Fruit fly (Drosophila melanogaster) whole organism, embryonic: ENCODE measurements around the gene CG6005.
A peak's percentile ranks its signal among the peaks of the same experiment; 100 is the strongest.

Experiments used
- Blimp-1 ChIP-seq: fragments of 200-800 bp; sonication (Bioruptor generic); optimal IDR thresholded peaks from 3 replicates; lab custom pipeline; 2018; ENCODE audit warnings: missing biosample characterization, missing genetic modification characterization, mild to moderate bottlenecking, moderate library complexity, missing genetic modification reagents
- CG10462 ChIP-seq: fragments of 200-800 bp; sonication (Bioruptor generic); optimal IDR thresholded peaks from 2 replicates; lab custom pipeline; 2016; ENCODE audit warnings: missing biosample characterization, missing genetic modification characterization
- CG12769 ChIP-seq: fragments of 200-800 bp; sonication (Bioruptor generic); optimal IDR thresholded peaks from 2 replicates; lab custom pipeline; 2019; ENCODE audit warnings: missing biosample characterization, mild to moderate bottlenecking, missing genetic modification characterization, moderate library complexity
- CG13424 ChIP-seq: fragments of 200-800 bp; sonication (Bioruptor generic); optimal IDR thresholded peaks from 2 replicates; lab custom pipeline; 2019; ENCODE audit warnings: missing biosample characterization, mild to moderate bottlenecking, missing genetic modification characterization, moderate library complexity
- CG15514 ChIP-seq: fragments of 200-800 bp; sonication (Bioruptor generic); optimal IDR thresholded peaks from 3 replicates; lab custom pipeline; 2017; ENCODE audit warnings: missing biosample characterization, missing genetic modification characterization, mild to moderate bottlenecking, moderate library complexity, missing genetic modification reagents
- CG1603 ChIP-seq: fragments of 200-800 bp; sonication (Bioruptor generic); optimal IDR thresholded peaks from 2 replicates; lab custom pipeline; 2019; ENCODE audit warnings: missing biosample characterization, mild to moderate bottlenecking, missing genetic modification characterization, moderate library complexity
- CG2889 ChIP-seq: fragments of 200-800 bp; sonication (Bioruptor generic); IDR thresholded peaks from 3 replicates; pipeline ENCODE4 v1.3.6; 2022; ENCODE audit warnings: missing biosample characterization, missing genetic modification characterization
- CG30431 ChIP-seq: fragments of 200-800 bp; sonication (Bioruptor generic); optimal IDR thresholded peaks from 2 replicates; lab custom pipeline; 2017; ENCODE audit warnings: missing biosample characterization, missing genetic modification characterization
- CG31388 ChIP-seq: fragments of 200-800 bp; sonication (Bioruptor generic); optimal IDR thresholded peaks from 2 replicates; lab custom pipeline; 2016; ENCODE audit warnings: missing biosample characterization, missing genetic modification characterization
- CG3163 ChIP-seq: fragments of 200-800 bp; sonication (Bioruptor generic); optimal IDR thresholded peaks from 3 replicates; lab custom pipeline; 2016; ENCODE audit warnings: missing biosample characterization, missing genetic modification characterization
- CG6813 ChIP-seq: fragments of 200-800 bp; sonication (Bioruptor generic); optimal IDR thresholded peaks from 2 replicates; lab custom pipeline; 2017; ENCODE audit warnings: missing biosample characterization, missing genetic modification characterization, mild to moderate bottlenecking, moderate library complexity, missing genetic modification reagents
- CG8281 ChIP-seq: fragments of 200-800 bp; sonication (Bioruptor generic); optimal IDR thresholded peaks from 2 replicates; lab custom pipeline; 2018; ENCODE audit warnings: missing biosample characterization, mild to moderate bottlenecking, missing genetic modification characterization, moderate library complexity
- CG8290 ChIP-seq, 3 experiments: fragments of 200-800 bp; sonication (Bioruptor generic); optimal IDR thresholded peaks; 2 replicates each; lab custom pipeline; 2016 to 2019; ENCODE audit warnings: missing biosample characterization in 3 of 3, missing genetic modification characterization in 3 of 3, mild to moderate bottlenecking in 2 of 3, moderate library complexity in 1 of 3
- CG8388 ChIP-seq: fragments of 200-800 bp; sonication (Bioruptor generic); optimal IDR thresholded peaks from 2 replicates; lab custom pipeline; 2019; ENCODE audit warnings: missing biosample characterization, mild to moderate bottlenecking, missing genetic modification characterization, moderate library complexity
- CG9727 ChIP-seq: fragments of 200-800 bp; sonication (Bioruptor generic); optimal IDR thresholded peaks from 3 replicates; lab custom pipeline; 2017; ENCODE audit warnings: missing biosample characterization, mild to moderate bottlenecking, missing genetic modification characterization
- CHES-1-like ChIP-seq: fragments of 200-800 bp; sonication (Bioruptor generic); optimal IDR thresholded peaks from 2 replicates; lab custom pipeline; 2016; ENCODE audit warnings: missing biosample characterization, missing genetic modification characterization
- Dek ChIP-seq: fragments of 200-800 bp; sonication (Bioruptor generic); optimal IDR thresholded peaks from 3 replicates; lab custom pipeline; 2019; ENCODE audit warnings: missing biosample characterization, mild to moderate bottlenecking, missing genetic modification characterization, moderate library complexity
- Dref ChIP-seq: fragments of 200-800 bp; sonication (Bioruptor generic); IDR thresholded peaks from 2 replicates; pipeline ENCODE4 v1.3.6; 2022; ENCODE audit warnings: missing biosample characterization, missing genetic modification characterization
- Med ChIP-seq: fragments of 200-800 bp; sonication (Bioruptor generic); peaks from one replicate; lab custom pipeline; 2016; ENCODE audit warnings: missing biosample characterization, missing genetic modification characterization, mild to moderate bottlenecking, inconsistent platforms, moderate library complexity
- Opbp ChIP-seq: fragments of 200-800 bp; sonication (Bioruptor generic); IDR thresholded peaks from 3 replicates; pipeline ENCODE4 v1.3.6; 2022; ENCODE audit warnings: missing biosample characterization, missing genetic modification characterization; ENCODE audit not compliant: partially characterized antibody
- Pdp1 ChIP-seq, 2 experiments: fragments of 200-800 bp; sonication (Bioruptor generic); optimal IDR thresholded peaks; 3 replicates each; lab custom pipeline; 2016; ENCODE audit warnings: missing biosample characterization in 2 of 2, missing genetic modification characterization in 2 of 2, mild to moderate bottlenecking in 1 of 2, moderate library complexity in 1 of 2
- abd-A ChIP-seq: fragments of 200-800 bp; sonication (Bioruptor generic); optimal IDR thresholded peaks from 3 replicates; lab custom pipeline; 2019; ENCODE audit warnings: missing biosample characterization, mild to moderate bottlenecking, missing genetic modification characterization, moderate library complexity
- br ChIP-seq: fragments of >200 bp; optimal IDR thresholded peaks from 2 replicates; lab custom pipeline; 2017
- caup ChIP-seq: fragments of 200-800 bp; sonication (Bioruptor generic); optimal IDR thresholded peaks from 3 replicates; lab custom pipeline; 2017; ENCODE audit warnings: missing biosample characterization, mild to moderate bottlenecking, missing genetic modification characterization, moderate library complexity; ENCODE audit not compliant: severe bottlenecking
- chm ChIP-seq: fragments of 200-800 bp; sonication (Bioruptor generic); IDR thresholded peaks from 2 replicates; pipeline ENCODE4 v1.3.6; 2022; ENCODE audit warnings: missing biosample characterization, missing genetic modification characterization
- exex ChIP-seq: fragments of 200-800 bp; sonication (Bioruptor generic); optimal IDR thresholded peaks from 4 replicates; lab custom pipeline; 2018; ENCODE audit warnings: missing biosample characterization, mild to moderate bottlenecking, missing genetic modification characterization, moderate library complexity
- grn ChIP-seq: fragments of 200-800 bp; sonication (Bioruptor generic); optimal IDR thresholded peaks from 3 replicates; lab custom pipeline; 2017; ENCODE audit warnings: missing biosample characterization, missing genetic modification characterization
- kay ChIP-seq: fragments of 200-800 bp; sonication (Bioruptor generic); optimal IDR thresholded peaks from 2 replicates; lab custom pipeline; 2016; ENCODE audit warnings: missing biosample characterization, missing genetic modification characterization
- kni ChIP-seq: fragments of 200-800 bp; sonication (Bioruptor generic); optimal IDR thresholded peaks from 3 replicates; lab custom pipeline; 2017; ENCODE audit warnings: mild to moderate bottlenecking, missing biosample characterization, missing genetic modification reagents, missing genetic modification characterization
- lab ChIP-seq: fragments of 200-800 bp; sonication (Bioruptor generic); optimal IDR thresholded peaks from 3 replicates; lab custom pipeline; 2017; ENCODE audit warnings: missing biosample characterization, missing genetic modification characterization, mild to moderate bottlenecking, moderate library complexity, missing genetic modification reagents
- maf-S ChIP-seq: fragments of 200-800 bp; sonication (Bioruptor generic); optimal IDR thresholded peaks from 2 replicates; lab custom pipeline; 2016; ENCODE audit warnings: missing biosample characterization, missing genetic modification characterization
- mirr ChIP-seq: fragments of 200-800 bp; sonication (Bioruptor generic); optimal IDR thresholded peaks from 3 replicates; lab custom pipeline; 2018; ENCODE audit warnings: missing biosample characterization, mild to moderate bottlenecking, missing genetic modification characterization
- oc ChIP-seq: fragments of 200-800 bp; sonication (Bioruptor generic); optimal IDR thresholded peaks from 2 replicates; lab custom pipeline; 2018; ENCODE audit warnings: missing biosample characterization, mild to moderate bottlenecking, missing genetic modification characterization, moderate library complexity
- pfk ChIP-seq: fragments of 200-800 bp; sonication (Bioruptor generic); optimal IDR thresholded peaks from 2 replicates; lab custom pipeline; 2018; ENCODE audit warnings: missing biosample characterization, mild to moderate bottlenecking, missing genetic modification characterization, moderate library complexity
- salm ChIP-seq: fragments of 200-800 bp; sonication (Bioruptor generic); optimal IDR thresholded peaks from 2 replicates; lab custom pipeline; 2018; ENCODE audit warnings: missing biosample characterization, mild to moderate bottlenecking, missing genetic modification characterization
- sd ChIP-seq: fragments of 200-800 bp; sonication (Bioruptor generic); optimal IDR thresholded peaks from 3 replicates; lab custom pipeline; 2018; ENCODE audit warnings: missing biosample characterization, mild to moderate bottlenecking, missing genetic modification characterization, moderate library complexity
- so ChIP-seq: fragments of 200-800 bp; sonication (Bioruptor generic); IDR thresholded peaks from 3 replicates; pipeline ENCODE4 v1.3.6; 2022; ENCODE audit warnings: missing biosample characterization, missing genetic modification characterization
- sr ChIP-seq: fragments of 200-800 bp; sonication (Bioruptor generic); IDR thresholded peaks from 3 replicates; pipeline ENCODE4 v1.3.6; 2022; ENCODE audit warnings: missing biosample characterization, missing genetic modification characterization
- sug ChIP-seq: fragments of 200-800 bp; optimal IDR thresholded peaks from 2 replicates; lab custom pipeline; 2019; ENCODE audit warnings: missing biosample characterization, mild to moderate bottlenecking, missing genetic modification characterization, moderate library complexity
- toy ChIP-seq: fragments of 200-800 bp; sonication (Bioruptor generic); IDR thresholded peaks from 2 replicates; pipeline ENCODE4 v1.3.6; 2022; ENCODE audit warnings: missing biosample characterization, missing genetic modification characterization

The CG6005 gene

DNA sequence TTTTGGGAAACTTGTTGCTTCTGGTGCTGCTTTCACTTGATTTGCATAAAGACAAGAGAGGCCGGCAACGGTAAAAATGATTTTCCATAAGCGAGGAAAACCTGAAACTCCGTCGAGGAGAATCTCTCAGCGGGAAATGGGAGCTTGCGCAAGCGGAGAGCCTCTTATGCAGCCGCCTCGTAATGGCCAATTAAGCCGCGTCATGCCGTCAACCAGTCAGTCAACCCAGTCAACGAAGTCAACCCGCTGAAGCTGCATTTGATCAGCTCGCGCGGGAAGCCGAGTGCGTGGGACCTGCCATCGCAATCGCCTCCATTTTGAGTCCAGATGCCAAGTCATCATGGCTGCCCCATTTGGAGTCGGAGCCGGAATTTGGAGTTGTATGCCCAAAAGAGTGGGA, 30.7 kb downstream of the CG6005 start:
- TF ChIP-seq sr (GFP tag; lab: Robert Waterston, UW) (peak; percentile 65; the same call in 2 of the 3 replicates), Blimp-1 (GFP tag; lab: Kevin White, UChicago) (peak; percentile 53), Opbp (GFP tag; lab: Robert Waterston, UW) (0 out of 3 replicates have a peak, but pooled peaks have one; percentile 14), grn (GFP tag; lab: Kevin White, UChicago) (no peak), maf-S (no peak), kay (GFP tag; lab: Kevin White, UChicago) (no peak), toy (GFP tag; lab: Robert Waterston, UW) (no peak), oc (tag; lab: Kevin White, UChicago) (peak; percentile 8), CG6813 (no peak), CG8281 (tag; lab: Kevin White, UChicago) (peak; percentile 81), kni (GFP tag; lab: Kevin White, UChicago) (peak; percentile 59), Dref (GFP tag; lab: Robert Waterston, UW) (no peak), abd-A (tag; lab: Kevin White, UChicago) (peak; percentile 43), Pdp1 (GFP tag; optimal IDR thresholded peaks at IDR 0.05; lab: Kevin White, UChicago) (peak in 1 of 2 experiments; percentile 51)

DNA sequence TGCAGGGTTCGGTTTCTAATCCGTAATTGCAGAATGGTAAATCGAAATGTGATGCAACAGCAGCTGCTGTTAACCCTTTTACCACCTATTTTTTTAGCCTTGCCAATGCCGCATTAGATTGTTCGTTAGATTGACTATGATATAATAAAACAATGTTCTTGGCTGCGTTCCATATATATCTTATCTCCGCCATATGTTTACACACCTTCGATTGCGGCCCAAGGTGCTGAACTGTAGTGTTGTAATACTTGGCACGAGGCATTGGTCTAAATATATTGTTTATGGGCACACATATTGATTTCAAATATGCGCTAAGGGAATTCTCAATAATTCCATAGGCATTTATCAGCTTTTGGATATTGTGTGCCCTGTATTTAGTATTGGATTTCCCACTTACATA, 32.1 kb downstream of the CG6005 start:
- TF ChIP-seq so (GFP tag; lab: Robert Waterston, UW) (peak; percentile 51; the same call in 1 of the 3 replicates), caup (GFP tag; lab: Kevin White, UChicago) (peak; percentile 2), CG1603 (tag; lab: Kevin White, UChicago) (no peak), CHES-1-like (GFP tag; lab: Kevin White, UChicago) (no peak), grn (GFP tag; lab: Kevin White, UChicago) (peak; percentile 58), CG31388 (no peak), CG8290 (GFP tag; optimal IDR thresholded peaks at IDR 0.05; lab: Kevin White, UChicago) (no peak), CG8290 (tag; optimal IDR thresholded peaks at IDR 0.05; lab: Kevin White, UChicago) (no peak), exex (tag; lab: Kevin White, UChicago) (peak; percentile 44), lab (GFP tag; lab: Kevin White, UChicago) (peak; percentile 35), sd (tag; lab: Kevin White, UChicago) (peak; percentile 76), CG15514 (GFP tag; lab: Kevin White, UChicago) (no peak), CG9727 (GFP tag; lab: Kevin White, UChicago) (no peak), chm (GFP tag; lab: Robert Waterston, UW) (no peak), Dek (tag; lab: Kevin White, UChicago) (no peak), CG10462 (GFP tag; lab: Kevin White, UChicago) (no peak), CG30431 (GFP tag; lab: Kevin White, UChicago) (no peak), CG8281 (tag; lab: Kevin White, UChicago) (peak; percentile 21), pfk (GFP tag; lab: Kevin White, UChicago) (no peak), mirr (GFP tag; lab: Kevin White, UChicago) (peak; percentile 89), CG12769 (tag; lab: Kevin White, UChicago) (peak; percentile 3), CG13424 (tag; lab: Kevin White, UChicago) (no peak), sug (tag; lab: Kevin White, UChicago) (peak; percentile 66), salm (peak; percentile 15), Pdp1 (GFP tag; optimal IDR thresholded peaks at IDR 0.05; lab: Kevin White, UChicago) (peak in 1 of 2 experiments; percentile 86), CG8388 (no peak), CG2889 (GFP tag; lab: Robert Waterston, UW) (no peak), Med (GFP tag; lab: Kevin White, UChicago) (peak; percentile 19), br (lab: Kevin White, UChicago) (no peak), CG3163 (GFP tag; lab: Kevin White, UChicago) (no peak)
